Fruit fly (Drosophila melanogaster) whole organism, embryonic: ENCODE results near the gene SecCl.

Experiments used
- Atf-2 ChIP-seq: fragments of 200-800 bp; sonication (Bioruptor generic); optimal IDR thresholded peaks from 2 replicates; lab custom pipeline; 2016; ENCODE audit warnings: missing biosample characterization, missing genetic modification characterization
- Atf6 ChIP-seq: fragments of 200-800 bp; sonication (Bioruptor generic); IDR thresholded peaks from 2 replicates; pipeline ENCODE4 v1.3.6; 2022; ENCODE audit warnings: missing biosample characterization, missing genetic modification characterization
- CG10366 ChIP-seq: fragments of 200-800 bp; sonication (Bioruptor generic); IDR thresholded peaks from 2 replicates; pipeline ENCODE4 v1.3.6; 2022; ENCODE audit warnings: missing biosample characterization, missing genetic modification characterization
- CG11723 ChIP-seq: fragments of 200-800 bp; sonication (Bioruptor generic); optimal IDR thresholded peaks from 2 replicates; lab custom pipeline; 2017; ENCODE audit warnings: missing biosample characterization, mild to moderate bottlenecking, missing genetic modification characterization
- CG12155 ChIP-seq: fragments of 200-800 bp; sonication (Bioruptor generic); optimal IDR thresholded peaks from 3 replicates; lab custom pipeline; 2016; ENCODE audit warnings: missing biosample characterization, missing genetic modification characterization
- CG12236 ChIP-seq: fragments of 200-800 bp; sonication (Bioruptor generic); optimal IDR thresholded peaks from 2 replicates; lab custom pipeline; 2016; ENCODE audit warnings: missing biosample characterization, missing genetic modification characterization
- CG13424 ChIP-seq: fragments of 200-800 bp; sonication (Bioruptor generic); optimal IDR thresholded peaks from 2 replicates; lab custom pipeline; 2019; ENCODE audit warnings: missing biosample characterization, mild to moderate bottlenecking, missing genetic modification characterization, moderate library complexity
- CG17361 ChIP-seq: fragments of 200-800 bp; sonication (Bioruptor generic); IDR thresholded peaks from 3 replicates; pipeline ENCODE4 v1.3.6; 2022; ENCODE audit warnings: missing biosample characterization, missing genetic modification characterization
- CG2120 ChIP-seq: fragments of 200-800 bp; sonication (Bioruptor generic); optimal IDR thresholded peaks from 3 replicates; lab custom pipeline; 2016; ENCODE audit warnings: missing biosample characterization, missing genetic modification characterization
- CG2199 ChIP-seq: fragments of 200-800 bp; sonication (Bioruptor generic); IDR thresholded peaks from 3 replicates; pipeline ENCODE4 v1.3.6; 2022; ENCODE audit warnings: missing biosample characterization, missing genetic modification characterization
- CG32532 ChIP-seq: fragments of 200-800 bp; sonication (Bioruptor generic); IDR thresholded peaks from 2 replicates; pipeline ENCODE4 v1.3.6; 2022; ENCODE audit warnings: missing biosample characterization, missing genetic modification characterization
- CG33557 ChIP-seq: fragments of 200-800 bp; sonication (Bioruptor generic); optimal IDR thresholded peaks from 2 replicates; lab custom pipeline; 2019; ENCODE audit warnings: missing biosample characterization, mild to moderate bottlenecking, missing genetic modification characterization, moderate library complexity
- CG3407 ChIP-seq: fragments of 200-800 bp; sonication (Bioruptor generic); optimal IDR thresholded peaks from 2 replicates; lab custom pipeline; 2018; ENCODE audit warnings: missing biosample characterization, mild to moderate bottlenecking, missing genetic modification characterization
- CG42726 ChIP-seq: fragments of 200-800 bp; sonication (Bioruptor generic); IDR thresholded peaks from 2 replicates; pipeline ENCODE4 v1.3.6; 2022; ENCODE audit warnings: missing biosample characterization, missing genetic modification characterization; ENCODE audit not compliant: partially characterized antibody
- CG6791 ChIP-seq: fragments of 200-800 bp; sonication (Bioruptor generic); IDR thresholded peaks from 3 replicates; pipeline ENCODE4 v1.3.6; 2022; ENCODE audit warnings: missing biosample characterization, missing genetic modification characterization; ENCODE audit not compliant: partially characterized antibody
- CG6854 ChIP-seq: fragments of 200-800 bp; sonication (Bioruptor generic); optimal IDR thresholded peaks from 3 replicates; lab custom pipeline; 2017; ENCODE audit warnings: missing biosample characterization, mild to moderate bottlenecking, missing genetic modification characterization
- CG7556 ChIP-seq: fragments of 200-800 bp; sonication (Bioruptor generic); optimal IDR thresholded peaks from 2 replicates; lab custom pipeline; 2017; ENCODE audit warnings: missing biosample characterization, mild to moderate bottlenecking, missing genetic modification characterization
- CG8290 ChIP-seq, 3 experiments: fragments of 200-800 bp; sonication (Bioruptor generic); optimal IDR thresholded peaks; 2 replicates each; lab custom pipeline; 2016 to 2019; ENCODE audit warnings: missing biosample characterization in 3 of 3, missing genetic modification characterization in 3 of 3, mild to moderate bottlenecking in 2 of 3, moderate library complexity in 1 of 3
- CG8478 ChIP-seq: fragments of >200 bp; optimal IDR thresholded peaks from 2 replicates; lab custom pipeline; 2018
- Dref ChIP-seq: fragments of 200-800 bp; sonication (Bioruptor generic); IDR thresholded peaks from 2 replicates; pipeline ENCODE4 v1.3.6; 2022; ENCODE audit warnings: missing biosample characterization, missing genetic modification characterization
- Ets65A ChIP-seq: fragments of 200-800 bp; sonication (Bioruptor generic); peaks from one replicate; lab custom pipeline; 2016; ENCODE audit warnings: missing biosample characterization, missing genetic modification characterization
- Med ChIP-seq: fragments of 200-800 bp; sonication (Bioruptor generic); peaks from one replicate; lab custom pipeline; 2016; ENCODE audit warnings: missing biosample characterization, missing genetic modification characterization, mild to moderate bottlenecking, inconsistent platforms, moderate library complexity
- NFAT ChIP-seq: fragments of 200-800 bp; sonication (Bioruptor generic); IDR thresholded peaks from 2 replicates; pipeline ENCODE4 v1.3.6; 2022; ENCODE audit warnings: missing biosample characterization, missing genetic modification characterization
- NK7.1 ChIP-seq: fragments of 200-800 bp; sonication (Bioruptor generic); optimal IDR thresholded peaks from 3 replicates; lab custom pipeline; 2016; ENCODE audit warnings: missing biosample characterization, missing genetic modification characterization
- Nf-YA ChIP-seq: fragments of 200-800 bp; sonication (Bioruptor generic); IDR thresholded peaks from 2 replicates; pipeline ENCODE4 v1.3.6; 2022; ENCODE audit warnings: missing biosample characterization, missing genetic modification characterization
- Usf ChIP-seq: fragments of 200-800 bp; sonication (Bioruptor generic); optimal IDR thresholded peaks from 2 replicates; lab custom pipeline; 2017; ENCODE audit warnings: missing genotype, missing biosample characterization, missing genetic modification characterization
- al ChIP-seq: fragments of 200-800 bp; sonication (Bioruptor generic); IDR thresholded peaks from 2 replicates; pipeline ENCODE4 v1.3.6; 2022; ENCODE audit warnings: missing biosample characterization, missing genetic modification characterization
- ap ChIP-seq: fragments of 200-800 bp; sonication (Bioruptor generic); IDR thresholded peaks from 2 replicates; pipeline ENCODE4 v1.3.6; 2022; ENCODE audit warnings: missing biosample characterization, missing genetic modification characterization
- bbx ChIP-seq: fragments of 200-800 bp; sonication (Bioruptor generic); IDR thresholded peaks from 2 replicates; pipeline ENCODE4 v1.3.6; 2022; ENCODE audit warnings: missing biosample characterization, missing genetic modification characterization; ENCODE audit not compliant: partially characterized antibody
- croc ChIP-seq: fragments of 200-800 bp; sonication (Bioruptor generic); conservative IDR thresholded peaks from 3 replicates; pipeline ENCODE4 v1.3.6; 2022; ENCODE audit warnings: missing biosample characterization, missing genetic modification characterization
- dimm ChIP-seq: fragments of 200-800 bp; sonication (Bioruptor generic); IDR thresholded peaks from 2 replicates; pipeline ENCODE4 v1.3.6; 2022; ENCODE audit warnings: missing biosample characterization, missing genetic modification characterization
- dm ChIP-seq: fragments of 200-800 bp; sonication (Bioruptor generic); optimal IDR thresholded peaks from 3 replicates; lab custom pipeline; 2016; ENCODE audit warnings: missing biosample characterization, missing genetic modification characterization
- dmrt99B ChIP-seq: fragments of 200-800 bp; sonication (Bioruptor generic); optimal IDR thresholded peaks from 2 replicates; lab custom pipeline; 2018; ENCODE audit warnings: missing biosample characterization, mild to moderate bottlenecking, missing genetic modification characterization, moderate library complexity
- eve ChIP-seq, 2 experiments: fragments of >200 bp; optimal IDR thresholded peaks; 2 replicates each; lab custom pipeline; 2017; ENCODE audit warnings: missing biosample characterization in 2 of 2, missing genetic modification characterization in 2 of 2
- fru ChIP-seq: fragments of >200 bp; optimal IDR thresholded peaks from 2 replicates; lab custom pipeline; 2017
- gce ChIP-seq: fragments of 200-800 bp; sonication (Bioruptor generic); IDR thresholded peaks from 3 replicates; pipeline ENCODE4 v1.3.6; 2022; ENCODE audit warnings: missing biosample characterization, missing genetic modification characterization
- hb ChIP-seq: fragments of 200-800 bp; sonication (Bioruptor generic); IDR thresholded peaks from 3 replicates; pipeline ENCODE4 v1.3.6; 2022; ENCODE audit warnings: missing biosample characterization, missing genetic modification characterization; ENCODE audit not compliant: partially characterized antibody
- jing ChIP-seq: fragments of 200-800 bp; sonication (Bioruptor generic); optimal IDR thresholded peaks from 2 replicates; lab custom pipeline; 2018; ENCODE audit warnings: missing biosample characterization, mild to moderate bottlenecking, missing genetic modification characterization
- lilli ChIP-seq: fragments of 200-800 bp; sonication (Bioruptor generic); optimal IDR thresholded peaks from 3 replicates; lab custom pipeline; 2016; ENCODE audit warnings: missing biosample characterization, missing genetic modification characterization
- mirr ChIP-seq: fragments of 200-800 bp; sonication (Bioruptor generic); optimal IDR thresholded peaks from 3 replicates; lab custom pipeline; 2018; ENCODE audit warnings: missing biosample characterization, mild to moderate bottlenecking, missing genetic modification characterization
- nerfin-1 ChIP-seq: fragments of 200-800 bp; sonication (Bioruptor generic); optimal IDR thresholded peaks from 3 replicates; lab custom pipeline; 2019; ENCODE audit warnings: missing biosample characterization, mild to moderate bottlenecking, missing genetic modification characterization, moderate library complexity
- otp ChIP-seq: fragments of 200-800 bp; sonication (Bioruptor generic); IDR thresholded peaks from 3 replicates; pipeline ENCODE4, ENCODE4 v1.3.6; 2022; ENCODE audit warnings: missing biosample characterization, missing genetic modification characterization
- p53 ChIP-seq: fragments of 200-800 bp; sonication (Bioruptor generic); optimal IDR thresholded peaks from 2 replicates; lab custom pipeline; 2016; ENCODE audit warnings: missing biosample characterization, missing genetic modification characterization
- run ChIP-seq: fragments of 200-800 bp; sonication (Bioruptor generic); optimal IDR thresholded peaks from 3 replicates; lab custom pipeline; 2018; ENCODE audit warnings: missing biosample characterization, mild to moderate bottlenecking, missing genetic modification characterization
- sisA ChIP-seq: fragments of 200-800 bp; sonication (Bioruptor generic); IDR thresholded peaks from 2 replicates; pipeline ENCODE4 v1.3.6; 2022; ENCODE audit warnings: missing biosample characterization, missing genetic modification characterization
- so ChIP-seq: fragments of 200-800 bp; sonication (Bioruptor generic); IDR thresholded peaks from 3 replicates; pipeline ENCODE4 v1.3.6; 2022; ENCODE audit warnings: missing biosample characterization, missing genetic modification characterization
- stwl ChIP-seq: fragments of 200-800 bp; sonication (Bioruptor generic); optimal IDR thresholded peaks from 3 replicates; lab custom pipeline; 2018; ENCODE audit warnings: missing biosample characterization, mild to moderate bottlenecking, missing genetic modification characterization, moderate library complexity
- ttk ChIP-seq: fragments of 200-800 bp; sonication (Bioruptor generic); IDR thresholded peaks from 2 replicates; pipeline ENCODE4 v2.1.2; 2022; ENCODE audit warnings: missing biosample characterization, missing genetic modification characterization
- unpg ChIP-seq: fragments of 200-800 bp; sonication (Bioruptor generic); optimal IDR thresholded peaks from 3 replicates; lab custom pipeline; 2018; ENCODE audit warnings: missing biosample characterization, mild to moderate bottlenecking, missing genetic modification characterization, moderate library complexity
- wek ChIP-seq: fragments of 200-800 bp; sonication (Bioruptor generic); optimal IDR thresholded peaks from 3 replicates; lab custom pipeline; 2018; ENCODE audit warnings: missing biosample characterization, mild to moderate bottlenecking, missing genetic modification characterization, moderate library complexity
- z ChIP-seq: fragments of 200-800 bp; sonication (Bioruptor generic); IDR thresholded peaks from 3 replicates; pipeline ENCODE4 v1.3.6; 2022; ENCODE audit warnings: missing biosample characterization, missing genetic modification characterization

Gene SecCl

dm6 chr3L:17495266-17495961, 25.5 kb downstream of the SecCl start (continued):
- peak; percentile 1 for TF ChIP-seq CG8290 (GFP tag; optimal IDR thresholded peaks at IDR 0.05; lab: Kevin White, UChicago)
- no peak for TF ChIP-seq CG8290 (tag; optimal IDR thresholded peaks at IDR 0.05; lab: Kevin White, UChicago)
- TF ChIP-seq jing (GFP tag; lab: Kevin White, UChicago), result no peak
- TF ChIP-seq CG2199, result no peak
- TF ChIP-seq wek (GFP tag; lab: Kevin White, UChicago), result no peak
- peak; percentile 29; the same call in 1 of the 3 replicates for TF ChIP-seq z
- TF ChIP-seq Dref (GFP tag; lab: Robert Waterston, UW), result no peak
- TF ChIP-seq otp, result no peak
- no peak for TF ChIP-seq stwl
- TF ChIP-seq Atf6, result no peak
- peak; percentile 50; the same call in 1 of the 3 replicates for TF ChIP-seq CG17361 (GFP tag; lab: Robert Waterston, UW)
- no peak for TF ChIP-seq p53
- TF ChIP-seq CG33557 (GFP tag; lab: Kevin White, UChicago), result no peak
- TF ChIP-seq al, result no peak
- peak; percentile 19 for TF ChIP-seq unpg
- TF ChIP-seq mirr, result no peak
- peak; percentile 9 for TF ChIP-seq dm (GFP tag; lab: Kevin White, UChicago)
- TF ChIP-seq Ets65A (GFP tag; lab: Kevin White, UChicago), result no peak
- TF ChIP-seq Nf-YA (GFP tag; lab: Robert Waterston, UW), result no peak
- TF ChIP-seq fru (lab: Kevin White, UChicago), result no peak
- no peak for TF ChIP-seq CG11723 (GFP tag; lab: Kevin White, UChicago)
- no peak for TF ChIP-seq sisA
- 0 out of 2 replicates have a peak, but pooled peaks have one; percentile 24 for TF ChIP-seq ttk (GFP tag; lab: Robert Waterston, UW)
- no peak for TF ChIP-seq Usf
- TF ChIP-seq CG12236 (GFP tag; lab: Kevin White, UChicago), result no peak
- no peak for TF ChIP-seq CG13424 (tag; lab: Kevin White, UChicago)
- TF ChIP-seq Med (GFP tag; lab: Kevin White, UChicago), result peak; percentile 66
- TF ChIP-seq CG10366, result no peak
- peak in 1 of 2 experiments; percentile 54 for TF ChIP-seq eve (GFP tag; optimal IDR thresholded peaks at IDR 0.05; lab: Kevin White, UChicago)
- TF ChIP-seq gce (GFP tag; lab: Robert Waterston, UW), result no peak
- no peak for TF ChIP-seq ap (GFP tag; lab: Robert Waterston, UW)
- peak; percentile 50 for TF ChIP-seq dmrt99B (tag; lab: Kevin White, UChicago)
- TF ChIP-seq dimm (GFP tag; lab: Robert Waterston, UW), result no peak
- TF ChIP-seq CG6791, result no peak
- TF ChIP-seq so (GFP tag; lab: Robert Waterston, UW), result no peak
- TF ChIP-seq nerfin-1 (tag; lab: Kevin White, UChicago), result no peak
- no peak for TF ChIP-seq NFAT (GFP tag; lab: Robert Waterston, UW)
- TF ChIP-seq CG8478, result no peak
- no peak for TF ChIP-seq lilli
- TF ChIP-seq croc (GFP tag; lab: Robert Waterston, UW), result peak; percentile 20; the same call in 1 of the 3 replicates
- no peak for TF ChIP-seq CG12155 (GFP tag; lab: Kevin White, UChicago)
- TF ChIP-seq hb (GFP tag; lab: Robert Waterston, UW), result no peak
- TF ChIP-seq bbx (GFP tag; lab: Robert Waterston, UW), result no peak
- no peak for TF ChIP-seq NK7.1 (GFP tag; lab: Kevin White, UChicago)
- no peak for TF ChIP-seq Atf-2
- no peak for TF ChIP-seq CG42726 (GFP tag; lab: Robert Waterston, UW)
- TF ChIP-seq run, result no peak
- TF ChIP-seq CG7556 (GFP tag; lab: Kevin White, UChicago), result peak; percentile 18
- TF ChIP-seq CG6854 (GFP tag; lab: Kevin White, UChicago), result no peak
- TF ChIP-seq CG3407 (GFP tag; lab: Kevin White, UChicago), result peak; percentile 26
- TF ChIP-seq CG2120 (GFP tag; lab: Kevin White, UChicago), result no peak
- no peak for TF ChIP-seq CG32532 (GFP tag; lab: Robert Waterston, UW)
